Fruit fly (Drosophila melanogaster) S2 (cell line): ENCODE results near the gene Coq2.
A peak's percentile ranks its signal among the peaks of the same experiment; 100 is the strongest.

Experiments
- CG8478 ChIP-seq: fragments of >200 bp; optimal IDR thresholded peaks from 2 replicates; lab custom pipeline; 2018
- CTCF ChIP-seq, 2 experiments: fragments of >200 bp; optimal IDR thresholded peaks; 2 replicates each; lab custom pipeline; 2018

Gene Coq2

dm6 chr3R:8317215-8317614, 872 bp upstream of the Coq2 start, which contains the start of gene Ctr1B:
Gene Ctr1B (plus strand): TSS chr3R:8317612.
- TF ChIP-seq CTCF (optimal IDR thresholded peaks at IDR 0.05; lab: Kevin White, UChicago) (no peak), CG8478 (no peak)

dm6 chr3R:8313038-8313437, 3.3 kb downstream of the Coq2 start, which contains the start of gene CG7483:
Gene CG7483 (plus strand): TSS chr3R:8313208.
- no peak for TF ChIP-seq CG8478
- TF ChIP-seq CTCF (optimal IDR thresholded peaks at IDR 0.05; lab: Kevin White, UChicago): no peak

- TF ChIP-seq CG8478 (no peak), CTCF (optimal IDR thresholded peaks at IDR 0.05; lab: Kevin White, UChicago) (no peak)
Measured at dm6 chr3R:8312037-8312436, 4.3 kb downstream of the Coq2 start, which contains the start of the genes CG11694 and CG11698. Gene CG11694 (minus strand): TSS chr3R:8312137. Gene CG11698 (plus strand): TSS chr3R:8312188.

- no peak for TF ChIP-seq CG8478
- TF ChIP-seq CTCF (optimal IDR thresholded peaks at IDR 0.05; lab: Kevin White, UChicago): no peak
Measured at dm6 chr3R:8310678-8311077, 5.7 kb downstream of the Coq2 start, which contains the start of gene CG11693. Gene CG11693 (minus strand): TSS chr3R:8310778.

dm6 chr3R:8308515-8308959, 7.8 kb downstream of the Coq2 start, which contains the start of gene tex:
Gene tex (minus strand): TSS chr3R:8308645.
- no peak for TF ChIP-seq CTCF (optimal IDR thresholded peaks at IDR 0.05; lab: Kevin White, UChicago)
- TF ChIP-seq CG8478: no peak

- TF ChIP-seq CTCF (optimal IDR thresholded peaks at IDR 0.05; lab: Kevin White, UChicago) (no peak), CG8478 (no peak)
Measured at dm6 chr3R:8307283-8307682, 9.1 kb downstream of the Coq2 start.

- no peak for TF ChIP-seq CG8478
Measured at dm6 chr3R:8306927-8307261, 9.4 kb downstream of the Coq2 start.

dm6 chr3R:8306188-8306926, 10.0 kb downstream of the Coq2 start:
- TF ChIP-seq CTCF (optimal IDR thresholded peaks at IDR 0.05; lab: Kevin White, UChicago): peak; percentile 20 to 50
- TF ChIP-seq CG8478: no peak

- TF ChIP-seq CTCF (optimal IDR thresholded peaks at IDR 0.05; lab: Kevin White, UChicago) (peak; percentile 34 to 63), CG8478 (no peak)
Measured at dm6 chr3R:8305110-8305509, 11.2 kb downstream of the Coq2 start, which contains the start of gene Sgt1. Gene Sgt1 (minus strand): TSS chr3R:8305274.

dm6 chr3R:8303848-8304247, 12.5 kb downstream of the Coq2 start, which contains the start of gene nac:
Gene nac (minus strand): TSS chr3R:8304023.
- TF ChIP-seq CG8478 (no peak), CTCF (optimal IDR thresholded peaks at IDR 0.05; lab: Kevin White, UChicago) (no peak)

dm6 chr3R:8300928-8301752, 15.2 kb downstream of the Coq2 start, which contains the start of the genes CG9626 and mRpL1:
Gene CG9626 (minus strand): TSS chr3R:8300978.
Gene mRpL1 (plus strand): TSS chr3R:8301440.
- peak; percentile 70 to 78 for TF ChIP-seq CTCF (optimal IDR thresholded peaks at IDR 0.05; lab: Kevin White, UChicago)
- TF ChIP-seq CG8478: no peak

dm6 chr3R:8292034-8292433, 24.3 kb downstream of the Coq2 start, which contains the start of gene CG31463:
Gene CG31463 (plus strand): TSS chr3R:8292335.
- TF ChIP-seq CTCF (optimal IDR thresholded peaks at IDR 0.05; lab: Kevin White, UChicago): no peak
- no peak for TF ChIP-seq CG8478

- no peak for TF ChIP-seq CTCF (optimal IDR thresholded peaks at IDR 0.05; lab: Kevin White, UChicago)
- TF ChIP-seq CG8478: no peak
Measured at dm6 chr3R:8290940-8291339, 25.4 kb downstream of the Coq2 start, which contains the start of gene CG31464. Gene CG31464 (plus strand): TSS chr3R:8291240.

- TF ChIP-seq CG8478 (no peak), CTCF (optimal IDR thresholded peaks at IDR 0.05; lab: Kevin White, UChicago) (no peak)
Measured at dm6 chr3R:8290478-8290877, 25.9 kb downstream of the Coq2 start, which contains the start of gene CG11672. Gene CG11672 (minus strand): TSS chr3R:8290578.

- TF ChIP-seq CTCF (optimal IDR thresholded peaks at IDR 0.05; lab: Kevin White, UChicago) (no peak), CG8478 (no peak)
Measured at dm6 chr3R:8288790-8289189, 27.6 kb downstream of the Coq2 start.
